Fruit fly (Drosophila melanogaster) whole organism, embryonic: ENCODE results near the gene kirre.
A peak's percentile ranks its signal among the peaks of the same experiment; 100 is the strongest.

Source experiments
- Blimp-1 ChIP-seq: fragments of 200-800 bp; sonication (Bioruptor generic); optimal IDR thresholded peaks from 3 replicates; lab custom pipeline; 2018; ENCODE audit warnings: missing biosample characterization, missing genetic modification characterization, mild to moderate bottlenecking, moderate library complexity, missing genetic modification reagents
- CG10147 ChIP-seq: fragments of 200-800 bp; sonication (Bioruptor generic); optimal IDR thresholded peaks from 2 replicates; lab custom pipeline; 2019; ENCODE audit warnings: missing biosample characterization, mild to moderate bottlenecking, missing genetic modification characterization, moderate library complexity
- CG10267 ChIP-seq: fragments of 200-800 bp; sonication (Bioruptor generic); optimal IDR thresholded peaks from 2 replicates; lab custom pipeline; 2018; ENCODE audit warnings: missing biosample characterization, mild to moderate bottlenecking, missing genetic modification characterization, moderate library complexity
- CG12391 ChIP-seq: fragments of 200-800 bp; sonication (Bioruptor generic); optimal IDR thresholded peaks from 3 replicates; lab custom pipeline; 2018; ENCODE audit warnings: missing biosample characterization, mild to moderate bottlenecking, missing genetic modification characterization, moderate library complexity
- CG12659 ChIP-seq: fragments of 200-800 bp; sonication (Bioruptor generic); optimal IDR thresholded peaks from 3 replicates; lab custom pipeline; 2017; ENCODE audit warnings: mild to moderate bottlenecking, missing biosample characterization, missing genetic modification reagents, missing genetic modification characterization
- CG14710 ChIP-seq: fragments of 200-800 bp; sonication (Bioruptor generic); optimal IDR thresholded peaks from 3 replicates; lab custom pipeline; 2019; ENCODE audit warnings: missing biosample characterization, mild to moderate bottlenecking, missing genetic modification characterization, moderate library complexity
- CG17361 ChIP-seq: fragments of 200-800 bp; sonication (Bioruptor generic); IDR thresholded peaks from 3 replicates; pipeline ENCODE4 v1.3.6; 2022; ENCODE audit warnings: missing biosample characterization, missing genetic modification characterization
- CG17385 ChIP-seq: fragments of 200-800 bp; sonication (Bioruptor generic); optimal IDR thresholded peaks from 3 replicates; lab custom pipeline; 2018; ENCODE audit warnings: missing biosample characterization, mild to moderate bottlenecking, missing genetic modification characterization
- CG1792 ChIP-seq: fragments of 200-800 bp; sonication (Bioruptor generic); optimal IDR thresholded peaks from 2 replicates; lab custom pipeline; 2016; ENCODE audit warnings: missing biosample characterization, missing genetic modification characterization
- CG18262 ChIP-seq: fragments of 200-800 bp; optimal IDR thresholded peaks from 3 replicates; lab custom pipeline; 2019; ENCODE audit warnings: missing biosample characterization, mild to moderate bottlenecking, missing genetic modification characterization, moderate library complexity
- CG2120 ChIP-seq: fragments of 200-800 bp; sonication (Bioruptor generic); optimal IDR thresholded peaks from 3 replicates; lab custom pipeline; 2016; ENCODE audit warnings: missing biosample characterization, missing genetic modification characterization
- CG2712 ChIP-seq: fragments of 200-800 bp; optimal IDR thresholded peaks from 3 replicates; lab custom pipeline; 2019; ENCODE audit warnings: missing biosample characterization, mild to moderate bottlenecking, missing genetic modification characterization, moderate library complexity
- CG32772 ChIP-seq: fragments of 200-800 bp; sonication (Bioruptor generic); IDR thresholded peaks from 2 replicates; pipeline ENCODE4 v1.3.6; 2022; ENCODE audit warnings: missing biosample characterization, missing genetic modification characterization
- CG5180 ChIP-seq: fragments of 200-800 bp; sonication (Bioruptor generic); optimal IDR thresholded peaks from 3 replicates; lab custom pipeline; 2017; ENCODE audit warnings: missing biosample characterization, missing genetic modification characterization, mild to moderate bottlenecking, moderate library complexity, missing genetic modification reagents
- CG6254 ChIP-seq: fragments of 200-800 bp; sonication (Bioruptor generic); optimal IDR thresholded peaks from 3 replicates; lab custom pipeline; 2017; ENCODE audit warnings: mild to moderate bottlenecking, missing biosample characterization, missing genetic modification reagents, missing genetic modification characterization
- CG7556 ChIP-seq: fragments of 200-800 bp; sonication (Bioruptor generic); optimal IDR thresholded peaks from 2 replicates; lab custom pipeline; 2017; ENCODE audit warnings: missing biosample characterization, mild to moderate bottlenecking, missing genetic modification characterization
- CG7839 ChIP-seq: fragments of 200-800 bp; sonication (Bioruptor generic); optimal IDR thresholded peaks from 3 replicates; lab custom pipeline; 2018; ENCODE audit warnings: missing biosample characterization, mild to moderate bottlenecking, missing genetic modification characterization, moderate library complexity
- D19A ChIP-seq: fragments of 200-800 bp; optimal IDR thresholded peaks from 3 replicates; lab custom pipeline; 2019; ENCODE audit warnings: missing biosample characterization, mild to moderate bottlenecking, missing genetic modification characterization, moderate library complexity
- Dp ChIP-seq: fragments of 200-800 bp; sonication (Bioruptor generic); optimal IDR thresholded peaks from 2 replicates; lab custom pipeline; 2018; ENCODE audit warnings: missing biosample characterization, mild to moderate bottlenecking, missing genetic modification characterization, moderate library complexity
- E2f2 ChIP-seq: fragments of 200-800 bp; sonication (Bioruptor generic); IDR thresholded peaks from 2 replicates; pipeline ENCODE4 v1.3.6; 2022; ENCODE audit warnings: missing biosample characterization, missing genetic modification characterization
- Eip74EF ChIP-seq, 2 experiments: fragments of 200-800 bp in 1 of 2; fragments of >200 bp in 1 of 2; sonication (Bioruptor generic) in 1 of 2; optimal IDR thresholded peaks; 2 replicates each; lab custom pipeline; 2017 to 2019; ENCODE audit warnings: missing biosample characterization in 2 of 2, missing genetic modification characterization in 2 of 2, mild to moderate bottlenecking in 1 of 2, moderate library complexity in 1 of 2
- HHEX ChIP-seq: fragments of 200-800 bp; sonication (Bioruptor generic); optimal IDR thresholded peaks from 3 replicates; lab custom pipeline; 2017; ENCODE audit warnings: missing biosample characterization, mild to moderate bottlenecking, missing genetic modification characterization, missing genetic modification reagents
- Hr51 ChIP-seq, 2 experiments: fragments of 200-800 bp; sonication (Bioruptor generic); optimal IDR thresholded peaks; 2 replicates in 1 of 2; 3 replicates in 1 of 2; lab custom pipeline; 2016 to 2018; ENCODE audit warnings: missing biosample characterization in 2 of 2, missing genetic modification characterization in 2 of 2, mild to moderate bottlenecking in 1 of 2, moderate library complexity in 1 of 2
- MBD-R2 ChIP-seq: fragments of 200-800 bp; sonication (Bioruptor generic); IDR thresholded peaks from 2 replicates; pipeline ENCODE4 v1.3.6; 2022; ENCODE audit warnings: missing biosample characterization, missing genetic modification characterization
- MESR4 ChIP-seq: fragments of 200-800 bp; sonication (Bioruptor generic); optimal IDR thresholded peaks from 2 replicates; lab custom pipeline; 2018; ENCODE audit warnings: missing biosample characterization, mild to moderate bottlenecking, missing genetic modification characterization, moderate library complexity
- NC2β ChIP-seq: fragments of 200-800 bp; sonication (Bioruptor generic); optimal IDR thresholded peaks from 2 replicates; lab custom pipeline; 2016; ENCODE audit warnings: missing biosample characterization, missing genetic modification characterization
- NfI ChIP-seq: fragments of 200-800 bp; sonication (Bioruptor generic); optimal IDR thresholded peaks from 3 replicates; lab custom pipeline; 2018; ENCODE audit warnings: missing biosample characterization, mild to moderate bottlenecking, missing genetic modification characterization, moderate library complexity
- PHDP ChIP-seq: fragments of 200-800 bp; sonication (Bioruptor generic); optimal IDR thresholded peaks from 3 replicates; lab custom pipeline; 2018; ENCODE audit warnings: missing biosample characterization, mild to moderate bottlenecking, missing genetic modification characterization, moderate library complexity
- Poxn ChIP-seq: fragments of 200-800 bp; sonication (Bioruptor generic); IDR thresholded peaks from 2 replicates; pipeline ENCODE4 v1.3.6; 2022; ENCODE audit warnings: missing biosample characterization, missing genetic modification characterization
- Ptx1 ChIP-seq: fragments of 200-800 bp; sonication (Bioruptor generic); IDR thresholded peaks from 2 replicates; pipeline ENCODE4 v1.3.6; 2022; ENCODE audit warnings: missing biosample characterization, missing genetic modification characterization
- Ssrp ChIP-seq: fragments of 200-800 bp; sonication (Bioruptor generic); optimal IDR thresholded peaks from 2 replicates; lab custom pipeline; 2018; ENCODE audit warnings: missing biosample characterization, mild to moderate bottlenecking, missing genetic modification characterization, moderate library complexity
- bsh ChIP-seq, 2 experiments: fragments of 200-800 bp; sonication (Bioruptor generic); optimal IDR thresholded peaks; 2 replicates each; lab custom pipeline; 2017 to 2018; ENCODE audit warnings: mild to moderate bottlenecking in 2 of 2, missing biosample characterization in 2 of 2, missing genetic modification characterization in 2 of 2, moderate library complexity in 1 of 2
- chinmo ChIP-seq: fragments of 200-800 bp; sonication (Bioruptor generic); IDR thresholded peaks from 4 replicates; pipeline ENCODE4 v1.3.6; 2022; ENCODE audit warnings: missing biosample characterization, missing genetic modification characterization; ENCODE audit not compliant: partially characterized antibody
- dysf ChIP-seq: fragments of 200-800 bp; sonication (Bioruptor generic); IDR thresholded peaks from 3 replicates; pipeline ENCODE4 v1.3.6; 2022; ENCODE audit warnings: missing biosample characterization, missing genetic modification characterization
- exex ChIP-seq: fragments of 200-800 bp; sonication (Bioruptor generic); optimal IDR thresholded peaks from 4 replicates; lab custom pipeline; 2018; ENCODE audit warnings: missing biosample characterization, mild to moderate bottlenecking, missing genetic modification characterization, moderate library complexity
- fd96Cb ChIP-seq: fragments of 200-800 bp; sonication (Bioruptor generic); optimal IDR thresholded peaks from 2 replicates; lab custom pipeline; 2018; ENCODE audit warnings: missing biosample characterization, mild to moderate bottlenecking, missing genetic modification characterization, moderate library complexity
- gem ChIP-seq: fragments of 200-800 bp; sonication (Bioruptor generic); optimal IDR thresholded peaks from 2 replicates; lab custom pipeline; 2019; ENCODE audit warnings: missing biosample characterization, mild to moderate bottlenecking, missing genetic modification characterization, moderate library complexity
- grau ChIP-seq: fragments of 200-800 bp; optimal IDR thresholded peaks from 3 replicates; lab custom pipeline; 2019; ENCODE audit warnings: missing biosample characterization, mild to moderate bottlenecking, missing genetic modification characterization, moderate library complexity
- gsb-n ChIP-seq: fragments of 200-800 bp; sonication (Bioruptor generic); optimal IDR thresholded peaks from 3 replicates; lab custom pipeline; 2018; ENCODE audit warnings: missing biosample characterization, mild to moderate bottlenecking, missing genetic modification characterization
- h ChIP-seq: fragments of >200 bp; optimal IDR thresholded peaks from 2 replicates; lab custom pipeline; 2017
- ind ChIP-seq: fragments of 200-800 bp; sonication (Bioruptor generic); optimal IDR thresholded peaks from 3 replicates; lab custom pipeline; 2016; ENCODE audit warnings: missing biosample characterization, missing genetic modification characterization
- lmd ChIP-seq: fragments of 200-800 bp; sonication (Bioruptor generic); IDR thresholded peaks from 2 replicates; pipeline ENCODE4 v1.3.6; 2022; ENCODE audit warnings: missing biosample characterization, missing genetic modification characterization
- row ChIP-seq: fragments of 200-800 bp; sonication (Bioruptor generic); IDR thresholded peaks from 3 replicates; pipeline ENCODE4 v1.3.6; 2022; ENCODE audit warnings: missing biosample characterization, missing genetic modification characterization
- sisA ChIP-seq: fragments of 200-800 bp; sonication (Bioruptor generic); IDR thresholded peaks from 2 replicates; pipeline ENCODE4 v1.3.6; 2022; ENCODE audit warnings: missing biosample characterization, missing genetic modification characterization
- so ChIP-seq: fragments of 200-800 bp; sonication (Bioruptor generic); IDR thresholded peaks from 3 replicates; pipeline ENCODE4 v1.3.6; 2022; ENCODE audit warnings: missing biosample characterization, missing genetic modification characterization
- sug ChIP-seq: fragments of 200-800 bp; optimal IDR thresholded peaks from 2 replicates; lab custom pipeline; 2019; ENCODE audit warnings: missing biosample characterization, mild to moderate bottlenecking, missing genetic modification characterization, moderate library complexity
- unpg ChIP-seq: fragments of 200-800 bp; sonication (Bioruptor generic); optimal IDR thresholded peaks from 3 replicates; lab custom pipeline; 2018; ENCODE audit warnings: missing biosample characterization, mild to moderate bottlenecking, missing genetic modification characterization, moderate library complexity

kirre gene

dm6 chrX:2949114-2949513, 208.9 kb downstream of the kirre start (continued):
- TF ChIP-seq Dp (GFP tag; lab: Kevin White, UChicago) (peak; percentile 13), NC2β (GFP tag; lab: Kevin White, UChicago) (no peak)

dm6 chrX:2951637-2952036, 211.5 kb downstream of the kirre start:
- peak; percentile 9 for TF ChIP-seq Ssrp (tag; lab: Kevin White, UChicago)
- TF ChIP-seq MESR4 (GFP tag; lab: Kevin White, UChicago) = no peak
- peak; percentile 17 for TF ChIP-seq CG12659 (GFP tag; lab: Kevin White, UChicago)
- TF ChIP-seq MBD-R2 = no peak
- no peak for TF ChIP-seq CG1792
- TF ChIP-seq chinmo (GFP tag; lab: Robert Waterston, UW) = no peak
- peak; percentile 26 for TF ChIP-seq CG10267 (tag; lab: Kevin White, UChicago)
- TF ChIP-seq h (lab: Kevin White, UChicago) = no peak
- 0 out of 3 replicates have a peak, but pooled peaks have one; percentile 32 for TF ChIP-seq CG17361 (GFP tag; lab: Robert Waterston, UW)
- peak; percentile 51 for TF ChIP-seq CG18262 (tag; lab: Kevin White, UChicago)
- TF ChIP-seq ind (GFP tag; lab: Kevin White, UChicago) = peak; percentile 27
- TF ChIP-seq CG14710 (tag; lab: Kevin White, UChicago) = peak; percentile 30
- TF ChIP-seq CG17385 = peak; percentile 20
- TF ChIP-seq HHEX (GFP tag; lab: Kevin White, UChicago) = peak; percentile 11
- peak; percentile 52 for TF ChIP-seq grau
- TF ChIP-seq so (GFP tag; lab: Robert Waterston, UW) = peak; percentile 43; the same call in 1 of the 3 replicates
- 0 out of 2 replicates have a peak, but pooled peaks have one; percentile 4 for TF ChIP-seq sisA (GFP tag; lab: Robert Waterston, UW)
- peak; percentile 55 for TF ChIP-seq CG2712 (tag; lab: Kevin White, UChicago)
- peak; percentile 19 for TF ChIP-seq CG5180 (GFP tag; lab: Kevin White, UChicago)
- TF ChIP-seq unpg (GFP tag; lab: Kevin White, UChicago) = peak; percentile 45
- TF ChIP-seq bsh (GFP tag; optimal IDR thresholded peaks at IDR 0.05; lab: Kevin White, UChicago) = peak in 1 of 2 experiments; percentile 40
- peak; percentile 13; the same call in 1 of the 2 replicates for TF ChIP-seq E2f2 (GFP tag; lab: Robert Waterston, UW)
- no peak for TF ChIP-seq exex (tag; lab: Kevin White, UChicago)
- 0 out of 2 replicates have a peak, but pooled peaks have one; percentile 18 for TF ChIP-seq CG32772 (GFP tag; lab: Robert Waterston, UW)
- TF ChIP-seq Poxn = no peak
- peak; percentile 52 for TF ChIP-seq CG7839 (tag; lab: Kevin White, UChicago)
- TF ChIP-seq CG10147 (GFP tag; lab: Kevin White, UChicago) = peak; percentile 22
- peak; percentile 41 for TF ChIP-seq CG7556 (GFP tag; lab: Kevin White, UChicago)
- peak; percentile 46 for TF ChIP-seq fd96Cb (tag; lab: Kevin White, UChicago)
- peak; percentile 50 for TF ChIP-seq Blimp-1 (GFP tag; lab: Kevin White, UChicago)
- TF ChIP-seq Hr51 (GFP tag; optimal IDR thresholded peaks at IDR 0.05; lab: Kevin White, UChicago) = peak in 1 of 2 experiments; percentile 62
- no peak for TF ChIP-seq CG6254 (GFP tag; lab: Kevin White, UChicago)
- peak; percentile 69 for TF ChIP-seq row (GFP tag; lab: Robert Waterston, UW)
- peak; percentile 22 for TF ChIP-seq gsb-n (tag; lab: Kevin White, UChicago)
- peak; percentile 6 for TF ChIP-seq CG2120 (GFP tag; lab: Kevin White, UChicago)
- peak in 1 of 2 experiments; percentile 32 for TF ChIP-seq Eip74EF (GFP tag; optimal IDR thresholded peaks at IDR 0.05; lab: Kevin White, UChicago)
- TF ChIP-seq Ptx1 (GFP tag; lab: Robert Waterston, UW) = peak; percentile 41; the same call in 1 of the 2 replicates
- peak; percentile 27 for TF ChIP-seq D19A (tag; lab: Kevin White, UChicago)
- TF ChIP-seq PHDP (tag; lab: Kevin White, UChicago) = peak; percentile 14
- peak; percentile 41; the same call in 1 of the 2 replicates for TF ChIP-seq lmd (GFP tag; lab: Robert Waterston, UW)
- peak; percentile 54; the same call in 2 of the 3 replicates for TF ChIP-seq dysf (GFP tag; lab: Robert Waterston, UW)
- TF ChIP-seq CG12391 = peak; percentile 37
- peak; percentile 68 for TF ChIP-seq gem (tag; lab: Kevin White, UChicago)
- no peak for TF ChIP-seq NfI
- no peak for TF ChIP-seq sug (tag; lab: Kevin White, UChicago)
